In the genomic region with DNA sequence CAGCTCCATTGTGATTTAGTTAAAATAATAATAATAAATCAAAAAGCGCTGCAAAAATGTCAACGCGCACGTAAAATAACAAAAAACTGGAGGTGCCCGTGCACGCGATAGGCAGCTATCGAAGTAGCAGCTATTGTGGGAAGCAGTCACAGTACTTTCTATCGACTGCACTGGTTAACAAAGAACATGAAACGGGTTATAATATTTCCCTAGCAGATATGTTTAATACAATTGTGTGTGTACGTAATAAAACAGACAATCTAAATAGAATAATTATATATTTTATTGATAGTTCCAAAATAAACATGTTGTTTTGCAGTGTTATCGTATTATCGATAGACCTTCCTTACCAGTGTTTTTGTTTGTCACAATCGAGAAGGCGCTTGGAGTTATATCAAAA, we compare ENCODE assay signal across 5 fruit fly cellular contexts.
A peak's percentile ranks its signal among the peaks of the same experiment; 100 is the strongest.
TF ChIP-seq lines count a peak whose summit lies in the region.

A gene (minus strand): TSS at position 67 of the 400 bp plus-strand sequence.
A gene (plus strand): TSS at position 171 of the 400 bp plus-strand sequence.

TF ChIP-seq in whole organism, adult, 20 proteins besides CTCF, POLR2A, EP300 and RAD21 (continued from another document):
- TF ChIP-seq CG7101 (tag; optimal IDR thresholded peaks at IDR 0.05; lab: Kevin White, UChicago) = peak; percentile 37
- TF ChIP-seq tj (GFP tag; optimal IDR thresholded peaks at IDR 0.05; lab: Kevin White, UChicago) = peak; percentile 21
- peak; percentile 45 for TF ChIP-seq CG14711 (tag; optimal IDR thresholded peaks at IDR 0.05; lab: Kevin White, UChicago)

TF ChIP-seq in whole organism, embryonic, 481 proteins besides CTCF, POLR2A, EP300 and RAD21 (continued from another document and continues in another):
- TF ChIP-seq salm (tag; optimal IDR thresholded peaks at IDR 0.05; lab: Kevin White, UChicago) = no peak
- no peak for TF ChIP-seq twi (tag; optimal IDR thresholded peaks at IDR 0.05; lab: Kevin White, UChicago)
- TF ChIP-seq Opbp (GFP tag; IDR thresholded peaks at IDR 0.05; lab: Robert Waterston, UW; ENCODE audit: partially characterized antibody) = peak; percentile 89
- TF ChIP-seq Ssrp (tag; optimal IDR thresholded peaks at IDR 0.05; lab: Kevin White, UChicago) = no peak
- TF ChIP-seq Side (GFP tag; optimal IDR thresholded peaks at IDR 0.05; lab: Kevin White, UChicago) = no peak
- TF ChIP-seq Atf3 (GFP tag; optimal IDR thresholded peaks at IDR 0.05; lab: Kevin White, UChicago) = no peak
- no peak for TF ChIP-seq CG4282 (GFP tag; optimal IDR thresholded peaks at IDR 0.05; lab: Kevin White, UChicago)
- no peak for TF ChIP-seq jumu (GFP tag; optimal IDR thresholded peaks at IDR 0.05; lab: Kevin White, UChicago)
- TF ChIP-seq HmgZ (tag; optimal IDR thresholded peaks at IDR 0.05; lab: Kevin White, UChicago) = peak; percentile 64
- TF ChIP-seq gem (tag; optimal IDR thresholded peaks at IDR 0.05; lab: Kevin White, UChicago) = no peak
- TF ChIP-seq btn (GFP tag; optimal IDR thresholded peaks at IDR 0.05; lab: Kevin White, UChicago) = no peak
- TF ChIP-seq repo (GFP tag; optimal IDR thresholded peaks at IDR 0.05; lab: Kevin White, UChicago) = no peak
- TF ChIP-seq CG6654 (GFP tag; optimal IDR thresholded peaks at IDR 0.05; lab: Kevin White, UChicago) = no peak
- TF ChIP-seq h (optimal IDR thresholded peaks at IDR 0.05; lab: Kevin White, UChicago) = no peak
- TF ChIP-seq CG2712 (tag; optimal IDR thresholded peaks at IDR 0.05; lab: Kevin White, UChicago) = peak; percentile 58
- no peak for TF ChIP-seq CG10431 (GFP tag; optimal IDR thresholded peaks at IDR 0.05; lab: Kevin White, UChicago)
- TF ChIP-seq CG6854 (GFP tag; optimal IDR thresholded peaks at IDR 0.05; lab: Kevin White, UChicago) = no peak
- TF ChIP-seq Tbp (GFP tag; optimal IDR thresholded peaks at IDR 0.05; lab: Kevin White, UChicago) = no peak
- TF ChIP-seq CG18476 (GFP tag; optimal IDR thresholded peaks at IDR 0.05; lab: Kevin White, UChicago) = no peak
- peak; percentile 63 for TF ChIP-seq stwl (tag; optimal IDR thresholded peaks at IDR 0.05; lab: Kevin White, UChicago)
- TF ChIP-seq CG7271 (tag; optimal IDR thresholded peaks at IDR 0.05; lab: Kevin White, UChicago) = no peak
- TF ChIP-seq dati (GFP tag; IDR thresholded peaks at IDR 0.05; lab: Robert Waterston, UW) = no peak
- TF ChIP-seq pita (GFP tag; optimal IDR thresholded peaks at IDR 0.05; lab: Kevin White, UChicago) = no peak
- TF ChIP-seq pfk (GFP tag; optimal IDR thresholded peaks at IDR 0.05; lab: Kevin White, UChicago) = no peak
- peak; percentile 12 for TF ChIP-seq CG9797 (GFP tag; optimal IDR thresholded peaks at IDR 0.05; lab: Kevin White, UChicago)
- no peak for TF ChIP-seq bab2 (GFP tag; optimal IDR thresholded peaks at IDR 0.05; lab: Kevin White, UChicago)
- no peak for TF ChIP-seq fru (optimal IDR thresholded peaks at IDR 0.05; lab: Kevin White, UChicago)
- TF ChIP-seq Pdp1 (GFP tag; optimal IDR thresholded peaks at IDR 0.05; lab: Kevin White, UChicago) = peak; percentile 11 to 13
- no peak for TF ChIP-seq ara (GFP tag; IDR thresholded peaks at IDR 0.05; lab: Robert Waterston, UW)
- TF ChIP-seq Spps (tag; optimal IDR thresholded peaks at IDR 0.05; lab: Kevin White, UChicago) = no peak
- TF ChIP-seq Mrtf (GFP tag; IDR thresholded peaks at IDR 0.05; lab: Robert Waterston, UW) = no peak
- no peak for TF ChIP-seq emc (GFP tag; optimal IDR thresholded peaks at IDR 0.05; lab: Kevin White, UChicago)
- TF ChIP-seq Gsc (GFP tag; IDR thresholded peaks at IDR 0.05; lab: Robert Waterston, UW) = no peak

TF ChIP-seq in whole organism, prepupa, 60 proteins besides CTCF, POLR2A, EP300 and RAD21 (continued from another document and continues in another):
- TF ChIP-seq Eip93F (GFP tag; optimal IDR thresholded peaks at IDR 0.05; lab: Kevin White, UChicago) = no peak
- peak; percentile 44 for TF ChIP-seq CG31627 (GFP tag; optimal IDR thresholded peaks at IDR 0.05; lab: Kevin White, UChicago)
- TF ChIP-seq CG16779 (tag; optimal IDR thresholded peaks at IDR 0.05; lab: Kevin White, UChicago) = no peak
- no peak for TF ChIP-seq CG11762 (GFP tag; optimal IDR thresholded peaks at IDR 0.05; lab: Kevin White, UChicago; ENCODE audit: insufficient read depth)
- TF ChIP-seq lz (GFP tag; optimal IDR thresholded peaks at IDR 0.05; lab: Kevin White, UChicago) = peak; percentile 47
- TF ChIP-seq CG8319 (GFP tag; optimal IDR thresholded peaks at IDR 0.05; lab: Kevin White, UChicago) = no peak
- TF ChIP-seq Hr39 (GFP tag; optimal IDR thresholded peaks at IDR 0.05; lab: Kevin White, UChicago) = no peak
- no peak for TF ChIP-seq CG7368 (GFP tag; optimal IDR thresholded peaks at IDR 0.05; lab: Kevin White, UChicago)
- TF ChIP-seq CG11294 (GFP tag; IDR thresholded peaks at IDR 0.05; lab: Robert Waterston, UW) = no peak
- TF ChIP-seq ss (GFP tag; optimal IDR thresholded peaks at IDR 0.05; lab: Kevin White, UChicago) = no peak
- TF ChIP-seq Smox (GFP tag; optimal IDR thresholded peaks at IDR 0.05; lab: Kevin White, UChicago) = no peak
- peak; percentile 50 for TF ChIP-seq achi (GFP tag; optimal IDR thresholded peaks at IDR 0.05; lab: Kevin White, UChicago)
- no peak for TF ChIP-seq CG10631 (GFP tag; optimal IDR thresholded peaks at IDR 0.05; lab: Kevin White, UChicago)
- no peak for TF ChIP-seq CG6808 (GFP tag; optimal IDR thresholded peaks at IDR 0.05; lab: Kevin White, UChicago)
- TF ChIP-seq Met (GFP tag; optimal IDR thresholded peaks at IDR 0.05; lab: Kevin White, UChicago) = no peak
- no peak for TF ChIP-seq CG11902 (GFP tag; optimal IDR thresholded peaks at IDR 0.05; lab: Kevin White, UChicago)
- TF ChIP-seq CG34406 (GFP tag; optimal IDR thresholded peaks at IDR 0.05; lab: Kevin White, UChicago) = peak; percentile 11
- TF ChIP-seq esn (GFP tag; optimal IDR thresholded peaks at IDR 0.05; lab: Kevin White, UChicago) = peak; percentile 51
- TF ChIP-seq acj6 (GFP tag; optimal IDR thresholded peaks at IDR 0.05; lab: Kevin White, UChicago) = peak; percentile 56
- TF ChIP-seq pdm3 (GFP tag; optimal IDR thresholded peaks at IDR 0.05; lab: Kevin White, UChicago) = peak; percentile 58
- TF ChIP-seq Sox102F (GFP tag; optimal IDR thresholded peaks at IDR 0.05; lab: Kevin White, UChicago) = no peak
- peak; percentile 67 for TF ChIP-seq Eip78C (GFP tag; lab: Kevin White, UChicago)
- no peak for TF ChIP-seq Eip75B (GFP tag; optimal IDR thresholded peaks at IDR 0.05; lab: Kevin White, UChicago)
- no peak for TF ChIP-seq Lpt (GFP tag; optimal IDR thresholded peaks at IDR 0.05; lab: Kevin White, UChicago)
- no peak for TF ChIP-seq fd85E (GFP tag; optimal IDR thresholded peaks at IDR 0.05; lab: Kevin White, UChicago)
- TF ChIP-seq salr (GFP tag; optimal IDR thresholded peaks at IDR 0.05; lab: Kevin White, UChicago) = no peak
- TF ChIP-seq topi (GFP tag; optimal IDR thresholded peaks at IDR 0.05; lab: Kevin White, UChicago) = peak; percentile 47
- TF ChIP-seq Ets21C (GFP tag; optimal IDR thresholded peaks at IDR 0.05; lab: Kevin White, UChicago) = no peak
- TF ChIP-seq CG3032 (tag; optimal IDR thresholded peaks at IDR 0.05; lab: Kevin White, UChicago) = peak; percentile 35
- TF ChIP-seq CG8119 (GFP tag; IDR thresholded peaks at IDR 0.05; lab: Robert Waterston, UW) = peak; percentile 40; the same call in 1 of the 3 replicates
- peak; percentile 2 for TF ChIP-seq CG8632 (GFP tag; optimal IDR thresholded peaks at IDR 0.05; lab: Kevin White, UChicago)
- no peak for TF ChIP-seq fkh (GFP tag; optimal IDR thresholded peaks at IDR 0.05; lab: Kevin White, UChicago)
- TF ChIP-seq CG6163 (GFP tag; IDR thresholded peaks at IDR 0.05; lab: Robert Waterston, UW) = peak; percentile 43; the same call in 2 of the 3 replicates

TF ChIP-seq in whole organism, pupa, 21 proteins besides CTCF, POLR2A, EP300 and RAD21 (continued from another document):
- TF ChIP-seq EcR (GFP tag; optimal IDR thresholded peaks at IDR 0.05; lab: Kevin White, UChicago) (peak; percentile 30), CG17806 (tag; optimal IDR thresholded peaks at IDR 0.05; lab: Kevin White, UChicago) (peak; percentile 39)

TF ChIP-seq in whole organism, wandering third instar larva, 38 proteins besides CTCF, POLR2A, EP300 and RAD21 (continued from another document):
- peak; percentile 33 for TF ChIP-seq fru (GFP tag; optimal IDR thresholded peaks at IDR 0.05; lab: Kevin White, UChicago)
- peak; percentile 36 for TF ChIP-seq OdsH (GFP tag; optimal IDR thresholded peaks at IDR 0.05; lab: Kevin White, UChicago)
- peak; percentile 18 for TF ChIP-seq GATAd (GFP tag; optimal IDR thresholded peaks at IDR 0.05; lab: Kevin White, UChicago)
- TF ChIP-seq Myc (optimal IDR thresholded peaks at IDR 0.05; lab: Kevin White, UChicago) = peak; percentile 50
- peak; percentile 74 for TF ChIP-seq rgr (GFP tag; optimal IDR thresholded peaks at IDR 0.05; lab: Kevin White, UChicago)
- no peak for TF ChIP-seq N (GFP tag; optimal IDR thresholded peaks at IDR 0.05; lab: Kevin White, UChicago)
- peak; percentile 25 for TF ChIP-seq Hr83 (GFP tag; optimal IDR thresholded peaks at IDR 0.05; lab: Kevin White, UChicago; ENCODE audit: poor library complexity, severe bottlenecking)
- TF ChIP-seq Mio (GFP tag; optimal IDR thresholded peaks at IDR 0.05; lab: Kevin White, UChicago) = no peak
- TF ChIP-seq Rel (GFP tag; optimal IDR thresholded peaks at IDR 0.05; lab: Kevin White, UChicago) = no peak
- no peak for TF ChIP-seq Rel (tag; optimal IDR thresholded peaks at IDR 0.05; lab: Kevin White, UChicago)
- peak; percentile 65 for TF ChIP-seq h (GFP tag; optimal IDR thresholded peaks at IDR 0.05; lab: Kevin White, UChicago)
- TF ChIP-seq foxo (GFP tag; optimal IDR thresholded peaks at IDR 0.05; lab: Kevin White, UChicago) = peak in 1 of 2 experiments; percentile 57
TF ChIP-seq in whole organism, wandering third instar larva: peak in this region for 15.
